Worm (Caenorhabditis elegans): ENCODE results near the gene F42A6.1.

DNA sequence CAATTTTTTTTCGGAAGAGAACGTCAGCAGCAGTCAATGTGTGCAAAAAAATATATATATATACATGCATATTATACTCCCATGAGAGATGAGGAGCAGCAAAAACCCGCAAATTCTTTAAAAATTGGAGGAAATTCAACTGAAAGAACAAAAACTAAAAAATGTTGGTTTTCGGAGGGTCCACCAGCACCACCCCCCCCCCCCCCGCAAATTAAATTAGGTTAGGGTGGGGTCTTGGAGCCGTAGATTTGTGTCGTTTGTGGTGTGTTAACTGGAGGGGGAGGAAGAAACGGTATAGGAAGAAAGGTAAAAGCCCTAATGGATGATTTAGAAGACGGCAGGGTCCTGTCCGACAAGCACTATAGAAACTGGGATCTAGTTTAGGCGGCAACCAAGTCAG is 6.5 kb upstream of the F42A6.1 start:
- TF ChIP-seq ztf-23 (GFP tag; IDR thresholded peaks at IDR 0.05) = no peak
- no peak for TF ChIP-seq T22C8.4 (GFP tag; IDR thresholded peaks at IDR 0.05)
- no peak for TF ChIP-seq ref-1 (GFP tag; conservative IDR thresholded peaks at IDR 0.05)
- TF ChIP-seq med-1 (GFP tag; optimal IDR thresholded peaks at IDR 0.05; ENCODE audit: insufficient read depth) = no peak
- no peak for TF ChIP-seq ztf-29 (GFP tag; IDR thresholded peaks at IDR 0.05)

Data from whole organism, midembryonic.